Worm (Caenorhabditis elegans) whole organism, young adult: ENCODE results near the gene F11A10.6.
A peak's percentile ranks its signal among the peaks of the same experiment; 100 is the strongest.

Experiments
- C06A6.2 ChIP-seq: fragments of 200-800 bp; sonication (Bioruptor generic); conservative IDR thresholded peaks from 2 replicates; pipeline ENCODE4 v1.3.6; 2022; ENCODE audit warnings: missing genetic modification characterization, missing compliant biosample characterization
- C17E4.6 ChIP-seq: fragments of 200-800 bp; sonication (Bioruptor generic); IDR thresholded peaks from 2 replicates; pipeline ENCODE4 v1.3.6; 2022; ENCODE audit warnings: missing genetic modification reagents, missing genetic modification characterization, missing compliant biosample characterization
- F10E7.11 ChIP-seq: sonication (generic microtip); optimal IDR thresholded peaks from 2 replicates; lab custom pipeline; 2017; ENCODE audit warnings: mild to moderate bottlenecking, missing genetic modification characterization, moderate library complexity, missing compliant biosample characterization
- F33H1.4 ChIP-seq: fragments of 200-800 bp; sonication (Bioruptor generic); IDR thresholded peaks from 2 replicates; pipeline ENCODE4 v1.3.6; 2022; ENCODE audit warnings: missing genetic modification reagents, missing genetic modification characterization, missing compliant biosample characterization
- T26A5.8 ChIP-seq: sonication (generic microtip); optimal IDR thresholded peaks from 2 replicates; lab custom pipeline; 2016; ENCODE audit warnings: missing genetic modification characterization, missing compliant biosample characterization
- Y53F4B.3 ChIP-seq: fragments of 200-800 bp; sonication (Bioruptor generic); IDR thresholded peaks from 2 replicates; pipeline ENCODE4 v1.3.6; 2022; ENCODE audit warnings: missing genetic modification reagents, missing genetic modification characterization, missing compliant biosample characterization
- Y95B8A.8 ChIP-seq: fragments of 200-800 bp; sonication (Bioruptor generic); IDR thresholded peaks from 2 replicates; pipeline ENCODE4 v1.3.6; 2022; ENCODE audit warnings: missing genetic modification reagents, missing genetic modification characterization, missing compliant biosample characterization
- akir-1 ChIP-seq: fragments of 200-800 bp; sonication (Bioruptor generic); optimal IDR thresholded peaks from 2 replicates; lab custom pipeline; 2018; ENCODE audit warnings: mild to moderate bottlenecking, missing genetic modification characterization, moderate library complexity, missing compliant biosample characterization
- ccch-3 ChIP-seq: fragments of 200-800 bp; sonication (Bioruptor generic); optimal IDR thresholded peaks from 2 replicates; lab custom pipeline; 2018; ENCODE audit warnings: mild to moderate bottlenecking, missing genetic modification characterization, missing compliant biosample characterization
- ceh-27 ChIP-seq: fragments of 200-800 bp; sonication (Bioruptor generic); optimal IDR thresholded peaks from 2 replicates; lab custom pipeline; 2018; ENCODE audit warnings: mild to moderate bottlenecking, missing genetic modification characterization, moderate library complexity, missing compliant biosample characterization
- ceh-40 ChIP-seq: fragments of 200-800 bp; sonication (Bioruptor generic); IDR thresholded peaks from 2 replicates; pipeline ENCODE4 v1.3.6; 2022; ENCODE audit warnings: missing genetic modification characterization, missing compliant biosample characterization
- ceh-58 ChIP-seq: fragments of 200-800 bp; sonication (Bioruptor generic); IDR thresholded peaks from 2 replicates; pipeline ENCODE4 v1.3.6; 2022; ENCODE audit warnings: missing genetic modification characterization, missing compliant biosample characterization
- ceh-79 ChIP-seq: sonication (generic microtip); optimal IDR thresholded peaks from 2 replicates; lab custom pipeline; 2017; ENCODE audit warnings: mild to moderate bottlenecking, missing genetic modification characterization, missing compliant biosample characterization
- ceh-91 ChIP-seq: fragments of 200-800 bp; sonication (Bioruptor generic); IDR thresholded peaks from 2 replicates; pipeline ENCODE4 v1.3.6; 2022; ENCODE audit warnings: missing genetic modification reagents, missing genetic modification characterization, missing compliant biosample characterization
- die-1 ChIP-seq: sonication (generic microtip); optimal IDR thresholded peaks from 2 replicates; lab custom pipeline; 2016; ENCODE audit warnings: missing genotype, mild to moderate bottlenecking, missing genetic modification characterization, missing compliant biosample characterization
- dpff-1 ChIP-seq: sonication (generic microtip); optimal IDR thresholded peaks from 2 replicates; lab custom pipeline; 2017; ENCODE audit warnings: mild to moderate bottlenecking, missing genetic modification characterization, missing compliant biosample characterization
- efl-1 ChIP-seq: fragments of 150-350 bp; optimal IDR thresholded peaks from 2 replicates; lab custom pipeline; 2014; ENCODE audit warnings: missing biosample characterization, missing genetic modification reagents, missing genetic modification characterization
- ekl-4 ChIP-seq: fragments of 200-800 bp; sonication (Bioruptor generic); IDR thresholded peaks from 2 replicates; pipeline ENCODE4 v1.3.6; 2022; ENCODE audit warnings: missing genetic modification reagents, missing genetic modification characterization, missing compliant biosample characterization
- gei-17 ChIP-seq: fragments of 200-800 bp; sonication (Bioruptor generic); optimal IDR thresholded peaks from 2 replicates; lab custom pipeline; 2018; ENCODE audit warnings: mild to moderate bottlenecking, missing genetic modification characterization, missing compliant biosample characterization
- let-526 ChIP-seq: fragments of 200-800 bp; sonication (Bioruptor generic); IDR thresholded peaks from 2 replicates; pipeline ENCODE4 v1.3.6; 2022; ENCODE audit warnings: missing genetic modification reagents, missing genetic modification characterization, missing compliant biosample characterization
- lin-35 ChIP-seq, 3 experiments: fragments of 150-350 bp in 2 of 3; sonication (generic microtip) in 1 of 3; optimal IDR thresholded peaks; 2 replicates each; lab custom pipeline; 2014 to 2018; ENCODE audit warnings: missing biosample characterization in 3 of 3, missing genetic modification characterization in 3 of 3, missing genetic modification reagents in 3 of 3
- madf-6 ChIP-seq: fragments of 200-800 bp; sonication (Bioruptor generic); IDR thresholded peaks from 2 replicates; pipeline ENCODE4 v1.3.6; 2022; ENCODE audit warnings: missing genetic modification reagents, missing genetic modification characterization, missing compliant biosample characterization
- madf-8 ChIP-seq: fragments of 200-800 bp; sonication (Bioruptor generic); conservative IDR thresholded peaks from 2 replicates; pipeline ENCODE4 v1.3.6; 2022; ENCODE audit warnings: missing genetic modification reagents, missing genetic modification characterization, missing compliant biosample characterization
- mcd-1 ChIP-seq: fragments of 200-800 bp; sonication (Bioruptor generic); IDR thresholded peaks from 2 replicates; pipeline ENCODE4 v1.3.6; 2022; ENCODE audit warnings: missing genetic modification reagents, missing genetic modification characterization, missing compliant biosample characterization
- nfya-2 ChIP-seq: fragments of 200-800 bp; sonication (Bioruptor generic); IDR thresholded peaks from 2 replicates; pipeline ENCODE4 v1.3.6; 2022; ENCODE audit warnings: missing genetic modification reagents, missing genetic modification characterization, missing compliant biosample characterization
- pbrm-1 ChIP-seq: fragments of 200-800 bp; sonication (Bioruptor generic); IDR thresholded peaks from 2 replicates; pipeline ENCODE4 v1.3.6; 2022; ENCODE audit warnings: missing genetic modification reagents, missing genetic modification characterization, missing compliant biosample characterization
- rcor-1 ChIP-seq: fragments of 200-800 bp; sonication (Bioruptor generic); IDR thresholded peaks from 2 replicates; pipeline ENCODE4 v1.3.6; 2022; ENCODE audit warnings: missing genetic modification reagents, missing genetic modification characterization, missing compliant biosample characterization
- sdz-38 ChIP-seq: sonication (generic microtip); optimal IDR thresholded peaks from 2 replicates; lab custom pipeline; 2016; ENCODE audit warnings: missing genotype, missing genetic modification characterization, missing compliant biosample characterization
- snpc-3.4 ChIP-seq: sonication (generic microtip); optimal IDR thresholded peaks from 2 replicates; lab custom pipeline; 2017; ENCODE audit warnings: missing genetic modification characterization, mild to moderate bottlenecking, missing compliant biosample characterization, antibody characterized with exemption, moderate library complexity, missing genotype, missing genetic modification reagents
- somi-1 ChIP-seq: fragments of 200-800 bp; sonication (Bioruptor generic); optimal IDR thresholded peaks from 2 replicates; lab custom pipeline; 2018; ENCODE audit warnings: mild to moderate bottlenecking, missing genetic modification characterization, missing compliant biosample characterization
- tbx-9 ChIP-seq: sonication (generic microtip); optimal IDR thresholded peaks from 2 replicates; lab custom pipeline; 2016; ENCODE audit warnings: borderline replicate concordance, missing genetic modification characterization, inconsistent platforms, missing compliant biosample characterization
- xnd-1 ChIP-seq: sonication (generic microtip); optimal IDR thresholded peaks from 2 replicates; lab custom pipeline; 2016; ENCODE audit warnings: missing genotype, missing genetic modification reagents, missing genetic modification characterization, missing compliant biosample characterization
- ztf-18 ChIP-seq: sonication (generic microtip); optimal IDR thresholded peaks from 2 replicates; lab custom pipeline; 2016; ENCODE audit warnings: missing genotype, mild to moderate bottlenecking, missing genetic modification characterization, missing compliant biosample characterization
- ztf-28 ChIP-seq: fragments of 200-800 bp; sonication (Bioruptor generic); IDR thresholded peaks from 2 replicates; pipeline ENCODE4 v1.3.6; 2022; ENCODE audit warnings: missing genetic modification reagents, missing genetic modification characterization, missing compliant biosample characterization

F11A10.6 gene

ce11 chrIV:12068590-12068989 lies 20.9 kb downstream of the F11A10.6 start, which contains the start of gene bath-37:
TSS of gene bath-37 (plus strand) at chrIV:12068890.
- TF ChIP-seq pbrm-1 (GFP tag; lab: Robert Waterston, UW) (no peak), let-526 (GFP tag; lab: Robert Waterston, UW) (no peak), mcd-1 (no peak), snpc-3.4 (no peak), lin-35 (GFP tag; optimal IDR thresholded peaks at IDR 0.05; lab: Kevin White, UChicago) (no peak), F10E7.11 (tag; lab: Kevin White, UChicago) (no peak), nfya-2 (GFP tag; lab: Robert Waterston, UW) (no peak), tbx-9 (tag; lab: Kevin White, UChicago) (no peak), ceh-27 (no peak), C06A6.2 (no peak), die-1 (no peak)

ce11 chrIV:12061229-12061628 lies 28.2 kb downstream of the F11A10.6 start, which contains the start of gene K08E4.8:
TSS of gene K08E4.8 (minus strand) at chrIV:12061329.
- TF ChIP-seq ccch-3 (GFP tag; lab: Kevin White, UChicago) (no peak), Y95B8A.8 (GFP tag; lab: Robert Waterston, UW) (no peak), C17E4.6 (GFP tag; lab: Robert Waterston, UW) (no peak), T26A5.8 (tag; lab: Kevin White, UChicago) (no peak), tbx-9 (tag; lab: Kevin White, UChicago) (no peak), rcor-1 (GFP tag; lab: Robert Waterston, UW) (no peak), Y53F4B.3 (GFP tag; lab: Robert Waterston, UW) (no peak), ekl-4 (no peak), ceh-58 (no peak), somi-1 (GFP tag; lab: Kevin White, UChicago) (no peak)

DNA sequence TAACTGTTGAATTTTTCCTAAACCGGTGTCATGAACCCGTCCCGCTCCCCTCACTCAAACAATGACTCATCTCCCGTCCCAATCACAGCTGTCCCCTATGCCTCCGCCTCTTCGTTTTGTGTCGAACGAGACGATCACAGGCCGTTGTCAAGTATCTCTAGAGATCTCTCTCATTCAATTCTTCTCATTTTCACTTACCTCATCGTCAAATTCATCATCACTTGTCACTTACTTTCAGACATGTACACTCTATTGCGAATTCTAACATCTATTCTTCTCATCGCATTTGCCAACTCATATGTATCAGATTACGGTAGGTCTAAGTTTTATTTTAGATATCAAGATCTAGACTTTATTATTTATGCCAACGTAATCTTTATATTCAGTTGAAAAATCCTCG lies 31.9 kb downstream of the F11A10.6 start, which contains the start of gene K08E4.3:
TSS of gene K08E4.3 (plus strand) at position 235 of the 400 bp plus-strand sequence.
- TF ChIP-seq akir-1 (GFP tag; lab: Kevin White, UChicago): no peak
- TF ChIP-seq F33H1.4 (GFP tag; lab: Robert Waterston, UW): no peak
- no peak for TF ChIP-seq ztf-28
- no peak for TF ChIP-seq lin-35 (GFP tag; optimal IDR thresholded peaks at IDR 0.05; lab: Kevin White, UChicago)
- TF ChIP-seq gei-17: no peak

DNA sequence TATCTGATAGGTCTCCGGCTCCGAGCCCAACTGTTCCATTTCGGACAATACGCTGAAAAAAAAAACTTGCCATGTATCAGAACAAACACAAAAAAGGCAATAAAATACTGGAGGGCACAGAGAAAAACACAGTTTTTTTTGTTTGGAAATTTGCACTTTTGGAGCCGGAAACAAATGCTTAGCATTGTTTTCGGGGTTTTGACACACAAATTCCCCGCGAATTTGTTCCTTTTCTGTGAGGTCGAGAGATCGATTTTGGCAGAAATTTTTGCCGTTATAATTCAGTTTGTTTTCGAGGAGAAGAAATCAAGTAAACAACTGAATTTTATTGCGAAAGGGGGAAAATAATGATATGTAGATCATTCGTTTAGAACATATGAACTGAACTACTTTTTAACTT lies 32.8 kb downstream of the F11A10.6 start, which contains the start of gene K08E4.2:
TSS of gene K08E4.2 (minus strand) at position 54 of the 400 bp plus-strand sequence.
- TF ChIP-seq xnd-1 (peak; percentile 28), ceh-91 (GFP tag; lab: Robert Waterston, UW) (0 out of 2 replicates have a peak, but pooled peaks have one; percentile 8), ceh-40 (no peak), ceh-79 (no peak), sdz-38 (no peak), efl-1 (peak; percentile 58), Y95B8A.8 (GFP tag; lab: Robert Waterston, UW) (no peak), ztf-18 (tag; lab: Kevin White, UChicago) (no peak), madf-8 (GFP tag; lab: Robert Waterston, UW) (0 out of 2 replicates have a peak, but pooled peaks have one; percentile 18), madf-6 (GFP tag; lab: Robert Waterston, UW) (peak; percentile 57; the same call in 1 of the 2 replicates), dpff-1 (tag; lab: Kevin White, UChicago) (no peak)
- TF ChIP-seq, all 124 proteins: peak for 5
